Worm (Caenorhabditis elegans) whole organism, L3 larva: Measurements from ENCODE around the gene ldh-1.

ENCODE experiments used
- ceh-9 ChIP-seq: sonication (generic microtip); optimal IDR thresholded peaks from 2 replicates; lab custom pipeline; 2018; ENCODE audit warnings: missing biosample characterization, missing genetic modification characterization
- daf-12 ChIP-seq: fragments of 150-350 bp; optimal IDR thresholded peaks from 2 replicates; lab custom pipeline; 2014; ENCODE audit warnings: missing biosample characterization, missing genetic modification reagents, missing genetic modification characterization
- egl-27 ChIP-seq: sonication (generic microtip); optimal IDR thresholded peaks from 4 replicates; lab custom pipeline; 2017; ENCODE audit warnings: missing biosample characterization, missing genetic modification reagents, missing genetic modification characterization
- fkh-10 ChIP-seq: sonication (generic microtip); optimal IDR thresholded peaks from 2 replicates; lab custom pipeline; 2017; ENCODE audit warnings: missing biosample characterization, missing genetic modification reagents, missing genetic modification characterization
- fos-1 ChIP-seq: fragments of 150-350 bp; optimal IDR thresholded peaks from 2 replicates; lab custom pipeline; 2014; ENCODE audit warnings: missing biosample characterization, missing genetic modification characterization
- nhr-11 ChIP-seq: fragments of 150-350 bp; optimal IDR thresholded peaks from 2 replicates; lab custom pipeline; 2014; ENCODE audit warnings: missing biosample characterization, missing genetic modification characterization
- nhr-237 ChIP-seq: fragments of 150-350 bp; optimal IDR thresholded peaks from 2 replicates; lab custom pipeline; 2014; ENCODE audit warnings: missing biosample characterization, missing genetic modification characterization
- pha-4 ChIP-seq: fragments of 150-350 bp; optimal IDR thresholded peaks from 2 replicates; lab custom pipeline; 2014; ENCODE audit warnings: missing biosample characterization, missing genetic modification reagents, missing genetic modification characterization
- skn-1 ChIP-seq: fragments of 150-350 bp; optimal IDR thresholded peaks from 2 replicates; lab custom pipeline; 2014; ENCODE audit warnings: missing biosample characterization, missing genetic modification characterization
- unc-39 ChIP-seq: sonication (generic microtip); optimal IDR thresholded peaks from 4 replicates; lab custom pipeline; 2017; ENCODE audit warnings: missing biosample characterization, missing genetic modification characterization
- zag-1 ChIP-seq: fragments of 150-350 bp; optimal IDR thresholded peaks from 2 replicates; lab custom pipeline; 2014; ENCODE audit warnings: missing biosample characterization, missing genetic modification characterization

DNA sequence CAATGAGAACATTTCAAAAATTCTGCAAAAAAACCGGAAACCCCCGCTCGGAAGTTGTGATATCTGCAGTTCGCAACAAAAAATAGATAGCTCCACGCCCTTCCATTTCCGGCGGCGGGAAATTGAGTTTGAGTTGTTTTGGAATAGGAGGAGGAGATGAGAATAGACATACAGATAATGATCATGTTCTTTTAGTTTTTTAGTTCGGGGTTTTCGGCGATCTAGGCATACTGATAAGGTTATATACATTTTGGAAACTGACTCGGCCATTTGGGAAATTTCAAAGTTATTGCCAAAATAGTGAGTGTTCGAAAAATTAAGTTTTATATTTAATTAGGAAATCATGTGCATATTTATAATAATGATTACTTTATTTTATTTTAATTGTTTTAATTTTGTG lies 9.8 kb downstream of the ldh-1 start:
- TF ChIP-seq nhr-237 (no peak), fkh-10 (GFP tag; lab: Kevin White, UChicago) (no peak), ceh-9 (tag; lab: Kevin White, UChicago) (no peak), pha-4 (no peak), skn-1 (tag; lab: Kevin White, UChicago) (no peak), fos-1 (tag; lab: Kevin White, UChicago) (no peak), nhr-11 (no peak), egl-27 (tag; lab: Kevin White, UChicago) (no peak), daf-12 (no peak), unc-39 (tag; lab: Kevin White, UChicago) (no peak), zag-1 (tag; lab: Kevin White, UChicago) (no peak)
